Fruit fly (Drosophila melanogaster): ENCODE data around the gene CG1440.

DNA sequence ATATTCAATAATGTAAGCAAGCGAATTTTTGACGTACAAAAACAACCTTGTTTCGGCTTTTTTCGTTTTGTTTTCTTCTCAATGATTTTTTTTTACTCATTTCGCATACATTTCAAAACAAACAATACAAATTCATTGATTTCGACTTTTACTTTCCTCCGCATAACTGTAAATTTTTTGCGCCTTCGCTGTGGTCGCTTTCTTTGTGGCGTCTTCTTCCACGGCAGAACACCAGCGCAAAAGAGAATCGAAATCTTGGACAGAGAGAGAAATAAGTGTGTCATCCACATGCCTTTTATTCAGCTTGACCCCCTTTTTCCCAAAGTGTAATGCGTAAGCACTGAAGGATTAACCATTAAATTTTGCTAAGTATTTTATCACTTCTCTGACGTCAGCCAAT is 22.5 kb upstream of the CG1440 start:
- TF ChIP-seq Myc (optimal IDR thresholded peaks at IDR 0.05), result no peak
- TF ChIP-seq ttk (optimal IDR thresholded peaks at IDR 0.05), result no peak
